Worm (Caenorhabditis elegans) whole organism, early embryonic: Measurements from ENCODE around the gene R07A4.2.

Experiments
- ama-1 ChIP-seq: fragments of 150-350 bp; optimal IDR thresholded peaks from 2 replicates; lab custom pipeline; 2014
- ceh-13 ChIP-seq: fragments of 200-800 bp; sonication (Bioruptor generic); optimal IDR thresholded peaks from 2 replicates; lab custom pipeline; 2018; ENCODE audit warnings: mild to moderate bottlenecking, missing genetic modification characterization, missing compliant biosample characterization
- flt-1 ChIP-seq: fragments of 200-800 bp; sonication (Bioruptor generic); IDR thresholded peaks from 2 replicates; pipeline ENCODE4 v1.3.6; 2022; ENCODE audit warnings: missing genetic modification characterization, missing compliant biosample characterization
- hmg-4 ChIP-seq: fragments of 200-800 bp; sonication (Bioruptor generic); optimal IDR thresholded peaks from 2 replicates; lab custom pipeline; 2018; ENCODE audit warnings: mild to moderate bottlenecking, missing genetic modification characterization, missing compliant biosample characterization
- pes-1 ChIP-seq: fragments of 200-800 bp; sonication (Bioruptor generic); IDR thresholded peaks from 2 replicates; pipeline ENCODE4 v1.3.6; 2022; ENCODE audit warnings: missing genetic modification reagents, missing genetic modification characterization, missing compliant biosample characterization
- tbx-11 ChIP-seq: fragments of 200-800 bp; sonication (Bioruptor generic); IDR thresholded peaks from 2 replicates; pipeline ENCODE4 v1.3.6; 2022; ENCODE audit warnings: missing genetic modification characterization, missing compliant biosample characterization
- tbx-37 ChIP-seq: fragments of 200-800 bp; sonication (Bioruptor generic); conservative IDR thresholded peaks from 2 replicates; pipeline ENCODE4 v1.3.6; 2022; ENCODE audit warnings: missing genetic modification reagents, missing genetic modification characterization, missing compliant biosample characterization

- TF ChIP-seq flt-1: no peak
- TF ChIP-seq pes-1 (GFP tag; lab: Robert Waterston, UW): no peak
- no peak for TF ChIP-seq tbx-37 (GFP tag; lab: Robert Waterston, UW)
- no peak for TF ChIP-seq tbx-11 (GFP tag; lab: Robert Waterston, UW)
- TF ChIP-seq ama-1 (lab: Kevin White, UChicago): no peak
- TF ChIP-seq hmg-4 (GFP tag; lab: Kevin White, UChicago): no peak
- no peak for TF ChIP-seq ceh-13 (GFP tag; lab: Kevin White, UChicago)
These were observed 14.5 kb downstream of the R07A4.2 start for ce11 chrX:10731837-10732236.
